Worm (Caenorhabditis elegans): ENCODE results near the gene npr-12.

npr-12 gene

ce11 chrIV:6954682-6955081 lies 17.2 kb upstream of the npr-12 start (continued):
- TF ChIP-seq pax-3 (tag; optimal IDR thresholded peaks at IDR 0.05) (no peak), pqm-1 (tag; optimal IDR thresholded peaks at IDR 0.05) (no peak), aly-2 (tag; optimal IDR thresholded peaks at IDR 0.05) (no peak), unc-30 (tag; optimal IDR thresholded peaks at IDR 0.05) (no peak), nhr-71 (tag; optimal IDR thresholded peaks at IDR 0.05) (peak; percentile 22), nhr-19 (GFP tag; conservative IDR thresholded peaks at IDR 0.05) (no peak), efl-1 (optimal IDR thresholded peaks at IDR 0.05) (peak in 1 of 2 experiments; percentile 43), efl-1 (GFP tag; optimal IDR thresholded peaks at IDR 0.05 in 1 of 2) (peak in 1 of 2 experiments; percentile 41), snu-23 (GFP tag; optimal IDR thresholded peaks at IDR 0.05) (no peak), unc-98 (GFP tag; IDR thresholded peaks at IDR 0.05) (no peak), isw-1 (GFP tag; IDR thresholded peaks at IDR 0.05) (peak; percentile 8; the same call in 1 of the 2 replicates), ceh-90 (tag; optimal IDR thresholded peaks at IDR 0.05) (no peak), dpl-1 (GFP tag; optimal IDR thresholded peaks at IDR 0.05) (peak in 1 of 3 experiments; percentile 45), fos-1 (tag; optimal IDR thresholded peaks at IDR 0.05) (no peak), grh-1 (GFP tag; IDR thresholded peaks at IDR 0.05) (no peak), alr-1 (tag; optimal IDR thresholded peaks at IDR 0.05; ENCODE audit: borderline replicate concordance) (no peak), unc-62 (GFP tag; optimal IDR thresholded peaks at IDR 0.05) (no peak), dsc-1 (tag; optimal IDR thresholded peaks at IDR 0.05) (no peak), ceh-8 (GFP tag; optimal IDR thresholded peaks at IDR 0.05) (no peak), nhr-237 (tag; optimal IDR thresholded peaks at IDR 0.05) (no peak), egl-13 (tag; optimal IDR thresholded peaks at IDR 0.05) (peak; percentile 10), C34B4.2 (tag; optimal IDR thresholded peaks at IDR 0.05) (no peak), nhr-76 (tag; optimal IDR thresholded peaks at IDR 0.05) (no peak), elt-3 (tag; optimal IDR thresholded peaks at IDR 0.05) (no peak), F16B12.6 (tag; optimal IDR thresholded peaks at IDR 0.05) (no peak), hlh-4 (tag; optimal IDR thresholded peaks at IDR 0.05) (no peak), tlp-1 (tag; optimal IDR thresholded peaks at IDR 0.05) (no peak), nhr-90 (tag; optimal IDR thresholded peaks at IDR 0.05; ENCODE audit: poor library complexity) (no peak), hlh-17 (GFP tag; optimal IDR thresholded peaks at IDR 0.05; ENCODE audit: borderline replicate concordance) (no peak), blmp-1 (tag; optimal IDR thresholded peaks at IDR 0.05) (no peak)

- TF ChIP-seq mef-2 (tag; optimal IDR thresholded peaks at IDR 0.05) (no peak), snpc-4 (tag; optimal IDR thresholded peaks at IDR 0.05) (no peak), ceh-63 (GFP tag; optimal IDR thresholded peaks at IDR 0.05) (no peak), sptf-1 (tag; optimal IDR thresholded peaks at IDR 0.05) (no peak), sox-4 (tag; optimal IDR thresholded peaks at IDR 0.05) (peak; percentile 34), fkh-8 (tag; optimal IDR thresholded peaks at IDR 0.05) (peak; percentile 49), dsc-1 (tag; optimal IDR thresholded peaks at IDR 0.05) (peak; percentile 69), efl-1 (optimal IDR thresholded peaks at IDR 0.05) (no peak), efl-1 (GFP tag; optimal IDR thresholded peaks at IDR 0.05 in 1 of 2) (peak in 1 of 2 experiments; percentile 70), nhr-85 (tag) (no peak), mdl-1 (tag; optimal IDR thresholded peaks at IDR 0.05) (no peak), nhr-47 (tag; optimal IDR thresholded peaks at IDR 0.05) (no peak)
These were observed 13.8 kb upstream of the npr-12 start for ce11 chrIV:6951259-6951658.

ce11 chrIV:6946832-6947231 lies 9.4 kb upstream of the npr-12 start:
- TF ChIP-seq fos-1 (tag; optimal IDR thresholded peaks at IDR 0.05) (no peak), isw-1 (GFP tag; IDR thresholded peaks at IDR 0.05) (no peak), sox-4 (tag; optimal IDR thresholded peaks at IDR 0.05) (no peak), C04F5.9 (tag; optimal IDR thresholded peaks at IDR 0.05) (no peak), nhr-20 (tag; optimal IDR thresholded peaks at IDR 0.05) (no peak), hlh-17 (GFP tag; optimal IDR thresholded peaks at IDR 0.05; ENCODE audit: borderline replicate concordance) (no peak), rnt-1 (tag; optimal IDR thresholded peaks at IDR 0.05) (no peak), xbp-1 (tag; optimal IDR thresholded peaks at IDR 0.05) (no peak), vab-15 (tag; optimal IDR thresholded peaks at IDR 0.05) (no peak), C16A3.4 (tag; optimal IDR thresholded peaks at IDR 0.05) (no peak), ceh-90 (tag; optimal IDR thresholded peaks at IDR 0.05) (no peak), fkh-4 (tag; optimal IDR thresholded peaks at IDR 0.05; ENCODE audit: borderline replicate concordance) (no peak), nhr-76 (tag; optimal IDR thresholded peaks at IDR 0.05) (no peak), F16B12.6 (tag; optimal IDR thresholded peaks at IDR 0.05) (no peak), elt-3 (tag; optimal IDR thresholded peaks at IDR 0.05) (no peak), lin-14 (GFP tag; optimal IDR thresholded peaks at IDR 0.05) (peak; percentile 54), aha-1 (tag; optimal IDR thresholded peaks at IDR 0.05) (no peak), nhr-77 (tag; optimal IDR thresholded peaks at IDR 0.05) (no peak), lin-35 (GFP tag; optimal IDR thresholded peaks at IDR 0.05) (peak in 1 of 2 experiments; percentile 4), nhr-47 (tag; optimal IDR thresholded peaks at IDR 0.05) (no peak), nhr-71 (tag; optimal IDR thresholded peaks at IDR 0.05) (peak; percentile 60), efl-1 (optimal IDR thresholded peaks at IDR 0.05) (no peak), efl-1 (GFP tag; optimal IDR thresholded peaks at IDR 0.05 in 1 of 2) (peak in 1 of 2 experiments; percentile 10), fkh-8 (tag; optimal IDR thresholded peaks at IDR 0.05) (no peak)

Measured in whole organism, L1 larva.